Worm (Caenorhabditis elegans): ENCODE data around the gene cit-1.1.

- TF ChIP-seq him-1 (tag; optimal IDR thresholded peaks at IDR 0.05) (no peak), W03F9.2 (tag; optimal IDR thresholded peaks at IDR 0.05) (no peak), dao-5 (tag; optimal IDR thresholded peaks at IDR 0.05) (no peak)
These were observed 5.5 kb downstream of the cit-1.1 start, which contains the start of gene C06G4.6 for ce11 chrIII:8004091-8004490.
